Fruit fly (Drosophila melanogaster) whole organism, embryonic: Measurements from ENCODE around the gene Fatp1.

Experiments
- Asciz ChIP-seq: fragments of 200-800 bp; sonication (Bioruptor generic); optimal IDR thresholded peaks from 2 replicates; lab custom pipeline; 2017; ENCODE audit warnings: missing biosample characterization, mild to moderate bottlenecking, missing genetic modification characterization, missing genetic modification reagents
- BtbVII ChIP-seq: fragments of 200-800 bp; sonication (Bioruptor generic); optimal IDR thresholded peaks from 3 replicates; lab custom pipeline; 2017; ENCODE audit warnings: missing biosample characterization, mild to moderate bottlenecking, missing genetic modification characterization
- CG11093 ChIP-seq: fragments of 200-800 bp; sonication (Bioruptor generic); IDR thresholded peaks from 3 replicates; pipeline ENCODE4 v1.3.6; 2022; ENCODE audit warnings: missing biosample characterization, missing genetic modification characterization
- CG11695 ChIP-seq: fragments of 200-800 bp; sonication (Bioruptor generic); IDR thresholded peaks from 3 replicates; pipeline ENCODE4 v1.3.6; 2022; ENCODE audit warnings: missing biosample characterization, missing genetic modification characterization
- CG11723 ChIP-seq: fragments of 200-800 bp; sonication (Bioruptor generic); optimal IDR thresholded peaks from 2 replicates; lab custom pipeline; 2017; ENCODE audit warnings: missing biosample characterization, mild to moderate bottlenecking, missing genetic modification characterization
- CG15514 ChIP-seq: fragments of 200-800 bp; sonication (Bioruptor generic); optimal IDR thresholded peaks from 3 replicates; lab custom pipeline; 2017; ENCODE audit warnings: missing biosample characterization, missing genetic modification characterization, mild to moderate bottlenecking, moderate library complexity, missing genetic modification reagents
- CG18599 ChIP-seq: fragments of 200-800 bp; sonication (Bioruptor generic); optimal IDR thresholded peaks from 3 replicates; lab custom pipeline; 2017; ENCODE audit warnings: missing biosample characterization, missing genetic modification characterization, mild to moderate bottlenecking, moderate library complexity, missing genetic modification reagents
- CG2875 ChIP-seq: fragments of 200-800 bp; sonication (Bioruptor generic); optimal IDR thresholded peaks from 2 replicates; lab custom pipeline; 2017; ENCODE audit warnings: missing biosample characterization, mild to moderate bottlenecking, missing genetic modification characterization, missing genetic modification reagents
- CG4328 ChIP-seq: fragments of 200-800 bp; sonication (Bioruptor generic); optimal IDR thresholded peaks from 3 replicates; lab custom pipeline; 2017; ENCODE audit warnings: missing biosample characterization, missing genetic modification reagents, missing genetic modification characterization
- CG6272 ChIP-seq: fragments of 200-800 bp; sonication (Bioruptor generic); IDR thresholded peaks from 2 replicates; pipeline ENCODE4 v1.3.6; 2022; ENCODE audit warnings: missing biosample characterization, missing genetic modification characterization
- CG6689 ChIP-seq: fragments of 200-800 bp; sonication (Bioruptor generic); IDR thresholded peaks from 2 replicates; pipeline ENCODE4 v1.3.6; 2022; ENCODE audit warnings: missing biosample characterization, missing genetic modification characterization
- CG6765 ChIP-seq: fragments of 200-800 bp; sonication (Bioruptor generic); optimal IDR thresholded peaks from 3 replicates; lab custom pipeline; 2017; ENCODE audit warnings: missing biosample characterization, mild to moderate bottlenecking, missing genetic modification characterization
- CG9876 ChIP-seq: fragments of 200-800 bp; sonication (Bioruptor generic); optimal IDR thresholded peaks from 2 replicates; lab custom pipeline; 2016; ENCODE audit warnings: missing biosample characterization, missing genetic modification characterization
- Dip3 ChIP-seq: fragments of 200-800 bp; sonication (Bioruptor generic); optimal IDR thresholded peaks from 3 replicates; lab custom pipeline; 2016; ENCODE audit warnings: missing biosample characterization, missing genetic modification characterization
- E2f2 ChIP-seq: fragments of 200-800 bp; sonication (Bioruptor generic); IDR thresholded peaks from 2 replicates; pipeline ENCODE4 v1.3.6; 2022; ENCODE audit warnings: missing biosample characterization, missing genetic modification characterization
- HLH3B ChIP-seq: fragments of 200-800 bp; sonication (Bioruptor generic); IDR thresholded peaks from 2 replicates; pipeline ENCODE4 v1.3.6; 2022; ENCODE audit warnings: missing biosample characterization, missing genetic modification characterization
- HLH54F ChIP-seq: fragments of 200-800 bp; sonication (Bioruptor generic); optimal IDR thresholded peaks from 3 replicates; lab custom pipeline; 2016; ENCODE audit warnings: missing biosample characterization, missing genetic modification characterization
- HLHmδ ChIP-seq: fragments of 200-800 bp; sonication (Bioruptor generic); optimal IDR thresholded peaks from 2 replicates; lab custom pipeline; 2018; ENCODE audit warnings: missing biosample characterization, mild to moderate bottlenecking, missing genetic modification characterization, moderate library complexity
- Hr3 ChIP-seq: fragments of 200-800 bp; sonication (Bioruptor generic); optimal IDR thresholded peaks from 3 replicates; lab custom pipeline; 2016; ENCODE audit warnings: missing biosample characterization, missing genetic modification characterization
- Hr78 ChIP-seq, 2 experiments: fragments of 200-800 bp in 1 of 2; fragments of >200 bp in 1 of 2; sonication (Bioruptor generic) in 1 of 2; optimal IDR thresholded peaks; 2 replicates each; lab custom pipeline; 2017 to 2019; ENCODE audit warnings: missing biosample characterization in 2 of 2, missing genetic modification characterization in 2 of 2, mild to moderate bottlenecking in 1 of 2, moderate library complexity in 1 of 2
- MBD-R2 ChIP-seq: fragments of 200-800 bp; sonication (Bioruptor generic); IDR thresholded peaks from 2 replicates; pipeline ENCODE4 v1.3.6; 2022; ENCODE audit warnings: missing biosample characterization, missing genetic modification characterization
- MTF-1 ChIP-seq: fragments of 200-800 bp; sonication (Bioruptor generic); optimal IDR thresholded peaks from 2 replicates; lab custom pipeline; 2018; ENCODE audit warnings: missing biosample characterization, mild to moderate bottlenecking, missing genetic modification characterization, borderline replicate concordance
- Mrtf ChIP-seq: fragments of 200-800 bp; sonication (Bioruptor generic); IDR thresholded peaks from 3 replicates; pipeline ENCODE4 v1.3.6; 2022; ENCODE audit warnings: missing biosample characterization, missing genetic modification characterization
- Myb ChIP-seq: fragments of 200-800 bp; sonication (Bioruptor generic); optimal IDR thresholded peaks from 2 replicates; lab custom pipeline; 2016; ENCODE audit warnings: missing biosample characterization, missing genetic modification characterization
- Rx ChIP-seq: fragments of 200-800 bp; sonication (Bioruptor generic); IDR thresholded peaks from 2 replicates; pipeline ENCODE4 v1.3.6; 2022; ENCODE audit warnings: missing biosample characterization, missing genetic modification characterization
- Trl ChIP-seq, 3 experiments: fragments of >200 bp in 2 of 3; fragments of 200-800 bp in 1 of 3; sonication (Bioruptor generic) in 1 of 3; optimal IDR thresholded peaks; 2 replicates in 1 of 3; 3 replicates in 2 of 3; lab custom pipeline; 2016 to 2017; ENCODE audit warnings: missing biosample characterization in 1 of 3, missing genetic modification characterization in 1 of 3
- Usf ChIP-seq: fragments of 200-800 bp; sonication (Bioruptor generic); optimal IDR thresholded peaks from 2 replicates; lab custom pipeline; 2017; ENCODE audit warnings: missing genotype, missing biosample characterization, missing genetic modification characterization
- Xrp1 ChIP-seq: fragments of 200-800 bp; sonication (Bioruptor generic); IDR thresholded peaks from 2 replicates; pipeline ENCODE4 v1.3.6; 2022; ENCODE audit warnings: missing biosample characterization, missing genetic modification characterization
- ab ChIP-seq: fragments of 200-800 bp; sonication (Bioruptor generic); optimal IDR thresholded peaks from 2 replicates; lab custom pipeline; 2016; ENCODE audit warnings: missing biosample characterization, missing genetic modification characterization
- aop ChIP-seq: fragments of 200-800 bp; sonication (Bioruptor generic); IDR thresholded peaks from 2 replicates; pipeline ENCODE4 v1.3.6; 2022; ENCODE audit warnings: missing biosample characterization, missing genetic modification characterization
- bsh ChIP-seq, 2 experiments: fragments of 200-800 bp; sonication (Bioruptor generic); optimal IDR thresholded peaks; 2 replicates each; lab custom pipeline; 2017 to 2018; ENCODE audit warnings: mild to moderate bottlenecking in 2 of 2, missing biosample characterization in 2 of 2, missing genetic modification characterization in 2 of 2, moderate library complexity in 1 of 2
- cad ChIP-seq: fragments of >200 bp; optimal IDR thresholded peaks from 2 replicates; lab custom pipeline; 2017; ENCODE audit warnings: missing biosample characterization, missing genetic modification characterization
- disco-r ChIP-seq: fragments of 200-800 bp; sonication (Bioruptor generic); optimal IDR thresholded peaks from 2 replicates; lab custom pipeline; 2016; ENCODE audit warnings: missing biosample characterization, missing genetic modification characterization
- dmrt99B ChIP-seq: fragments of 200-800 bp; sonication (Bioruptor generic); optimal IDR thresholded peaks from 2 replicates; lab custom pipeline; 2018; ENCODE audit warnings: missing biosample characterization, mild to moderate bottlenecking, missing genetic modification characterization, moderate library complexity
- dpn ChIP-seq, 2 experiments: fragments of 200-800 bp; sonication (Bioruptor generic); optimal IDR thresholded peaks; 3 replicates each; lab custom pipeline; 2016; ENCODE audit warnings: missing biosample characterization in 2 of 2, missing genetic modification characterization in 2 of 2
- ken ChIP-seq: fragments of 200-800 bp; sonication (Bioruptor generic); IDR thresholded peaks from 3 replicates; pipeline ENCODE4 v1.3.6; 2022; ENCODE audit warnings: missing biosample characterization, missing genetic modification characterization
- mirr ChIP-seq: fragments of 200-800 bp; sonication (Bioruptor generic); optimal IDR thresholded peaks from 3 replicates; lab custom pipeline; 2018; ENCODE audit warnings: missing biosample characterization, mild to moderate bottlenecking, missing genetic modification characterization
- onecut ChIP-seq: fragments of 200-800 bp; sonication (Bioruptor generic); IDR thresholded peaks from 2 replicates; pipeline ENCODE4 v1.3.6; 2022; ENCODE audit warnings: missing biosample characterization, missing genetic modification characterization
- org-1 ChIP-seq: fragments of 200-800 bp; sonication (Bioruptor generic); optimal IDR thresholded peaks from 2 replicates; lab custom pipeline; 2017; ENCODE audit warnings: missing biosample characterization, missing genetic modification characterization
- otp ChIP-seq: fragments of 200-800 bp; sonication (Bioruptor generic); IDR thresholded peaks from 3 replicates; pipeline ENCODE4, ENCODE4 v1.3.6; 2022; ENCODE audit warnings: missing biosample characterization, missing genetic modification characterization
- pum ChIP-seq: fragments of 200-800 bp; sonication (Bioruptor generic); optimal IDR thresholded peaks from 2 replicates; lab custom pipeline; 2016; ENCODE audit warnings: missing biosample characterization, missing genetic modification characterization
- scrt ChIP-seq: fragments of 200-800 bp; sonication (Bioruptor generic); optimal IDR thresholded peaks from 2 replicates; lab custom pipeline; 2018; ENCODE audit warnings: missing biosample characterization, mild to moderate bottlenecking, missing genetic modification characterization, moderate library complexity
- sd ChIP-seq: fragments of 200-800 bp; sonication (Bioruptor generic); optimal IDR thresholded peaks from 3 replicates; lab custom pipeline; 2018; ENCODE audit warnings: missing biosample characterization, mild to moderate bottlenecking, missing genetic modification characterization, moderate library complexity
- sqz ChIP-seq: fragments of 200-800 bp; sonication (Bioruptor generic); optimal IDR thresholded peaks from 3 replicates; lab custom pipeline; 2018; ENCODE audit warnings: missing biosample characterization, mild to moderate bottlenecking, missing genetic modification characterization
- sr ChIP-seq: fragments of 200-800 bp; sonication (Bioruptor generic); IDR thresholded peaks from 3 replicates; pipeline ENCODE4 v1.3.6; 2022; ENCODE audit warnings: missing biosample characterization, missing genetic modification characterization
- tin ChIP-seq: fragments of 200-800 bp; sonication (Bioruptor generic); optimal IDR thresholded peaks from 3 replicates; lab custom pipeline; 2016; ENCODE audit warnings: missing biosample characterization, missing genetic modification characterization
- tll ChIP-seq, 2 experiments: fragments of 200-800 bp in 1 of 2; fragments of >200 bp in 1 of 2; sonication (Bioruptor generic) in 1 of 2; optimal IDR thresholded peaks; 2 replicates each; lab custom pipeline; 2017 to 2019; ENCODE audit warnings: missing biosample characterization in 2 of 2, missing genetic modification characterization in 2 of 2, mild to moderate bottlenecking in 1 of 2, moderate library complexity in 1 of 2
- twi ChIP-seq: fragments of 200-800 bp; optimal IDR thresholded peaks from 2 replicates; lab custom pipeline; 2019; ENCODE audit warnings: missing biosample characterization, mild to moderate bottlenecking, missing genetic modification characterization, moderate library complexity
- wor ChIP-seq: fragments of 200-800 bp; sonication (Bioruptor generic); IDR thresholded peaks from 2 replicates; pipeline ENCODE4 v1.3.6; 2022; ENCODE audit warnings: missing biosample characterization, missing genetic modification characterization
- zfh1 ChIP-seq: fragments of 200-800 bp; sonication (Bioruptor generic); IDR thresholded peaks from 3 replicates; pipeline ENCODE4 v1.3.6; 2022; ENCODE audit warnings: missing biosample characterization, missing genetic modification characterization
- zfh2 ChIP-seq: fragments of 200-800 bp; sonication (Bioruptor generic); optimal IDR thresholded peaks from 2 replicates; lab custom pipeline; 2016; ENCODE audit warnings: missing biosample characterization, missing genetic modification characterization

Fatp1 gene

DNA sequence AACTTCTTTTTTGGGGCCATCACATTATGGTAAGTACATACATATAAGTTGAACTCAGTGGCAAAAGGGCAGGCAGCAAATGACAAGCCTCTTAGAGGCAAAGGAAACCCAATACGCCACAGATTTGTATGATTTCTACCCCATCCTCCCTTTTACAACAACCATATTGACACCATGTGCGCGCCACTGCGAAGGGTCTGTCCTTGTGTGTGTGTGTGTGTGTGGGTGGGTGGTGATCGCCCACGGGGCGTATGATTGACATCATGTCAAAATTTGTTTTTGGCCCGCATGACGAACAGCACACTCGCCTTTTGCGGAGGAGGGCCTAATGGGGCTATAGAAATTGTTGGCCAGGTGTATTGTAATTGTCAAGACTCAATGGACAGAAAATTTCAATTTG lies 17.4 kb downstream of the Fatp1 start (continued):
- TF ChIP-seq CG4328 (GFP tag; lab: Kevin White, UChicago) (no peak), Rx (no peak), tll (GFP tag; optimal IDR thresholded peaks at IDR 0.05; lab: Kevin White, UChicago) (no peak), HLH3B (GFP tag; lab: Robert Waterston, UW) (no peak), tin (GFP tag; lab: Kevin White, UChicago) (no peak), mirr (peak; percentile 58), HLHmδ (GFP tag; lab: Kevin White, UChicago) (peak; percentile 33), MBD-R2 (GFP tag; lab: Robert Waterston, UW) (no peak), CG6689 (GFP tag; lab: Robert Waterston, UW) (peak; percentile 8; the same call in 1 of the 2 replicates), CG11723 (GFP tag; lab: Kevin White, UChicago) (no peak), sr (peak; percentile 99), Usf (no peak), CG2875 (GFP tag; lab: Kevin White, UChicago) (no peak), bsh (GFP tag; optimal IDR thresholded peaks at IDR 0.05; lab: Kevin White, UChicago) (no peak), sqz (GFP tag; lab: Kevin White, UChicago) (no peak), CG11093 (GFP tag; lab: Robert Waterston, UW) (no peak), CG6272 (GFP tag; lab: Robert Waterston, UW) (no peak), dpn (GFP tag; optimal IDR thresholded peaks at IDR 0.05; lab: Kevin White, UChicago) (no peak), Hr3 (no peak), Asciz (GFP tag; lab: Kevin White, UChicago) (no peak), ken (no peak), pum (GFP tag; lab: Kevin White, UChicago) (no peak), zfh1 (GFP tag; lab: Robert Waterston, UW) (peak; percentile 8; the same call in 1 of the 3 replicates), CG15514 (GFP tag; lab: Kevin White, UChicago) (no peak), Trl (optimal IDR thresholded peaks at IDR 0.05; lab: Kevin White, UChicago) (no peak), Trl (GFP tag; optimal IDR thresholded peaks at IDR 0.05; lab: Kevin White, UChicago) (no peak), scrt (GFP tag; lab: Kevin White, UChicago) (no peak), dmrt99B (no peak), sd (peak; percentile 27), org-1 (GFP tag; lab: Kevin White, UChicago) (peak; percentile 4), CG9876 (GFP tag; lab: Kevin White, UChicago) (no peak), Mrtf (no peak), zfh2 (GFP tag; lab: Kevin White, UChicago) (no peak), BtbVII (GFP tag; lab: Kevin White, UChicago) (peak; percentile 53), CG6765 (GFP tag; lab: Kevin White, UChicago) (no peak), wor (GFP tag; lab: Robert Waterston, UW) (no peak), disco-r (GFP tag; lab: Kevin White, UChicago) (no peak), E2f2 (GFP tag; lab: Robert Waterston, UW) (peak; percentile 17), Xrp1 (GFP tag; lab: Robert Waterston, UW) (no peak), twi (peak; percentile 87), HLH54F (GFP tag; lab: Kevin White, UChicago) (no peak), Myb (no peak), cad (no peak), Dip3 (no peak), Hr78 (GFP tag; optimal IDR thresholded peaks at IDR 0.05; lab: Kevin White, UChicago) (no peak), MTF-1 (no peak), ab (GFP tag; lab: Kevin White, UChicago) (no peak), CG18599 (GFP tag; lab: Kevin White, UChicago) (peak; percentile 6), onecut (no peak), CG11695 (GFP tag; lab: Robert Waterston, UW) (0 out of 3 replicates have a peak, but pooled peaks have one; percentile 26), aop (GFP tag; lab: Robert Waterston, UW) (no peak), otp (GFP tag; lab: Robert Waterston, UW) (0 out of 3 replicates have a peak, but pooled peaks have one; percentile 6)
